Fruit fly (Drosophila melanogaster) Kc167 (cell line): ENCODE measurements around the gene CG13407.

Source experiments
- Myc ChIP-seq: fragments of >200 bp; optimal IDR thresholded peaks from 2 replicates; lab custom pipeline; 2017; ENCODE audit warnings: missing external identifiers
- Sin3A ChIP-seq: fragments of >200 bp; optimal IDR thresholded peaks from 2 replicates; lab custom pipeline; 2018; ENCODE audit warnings: missing external identifiers
- psq ChIP-seq: fragments of >200 bp; optimal IDR thresholded peaks from 2 replicates; lab custom pipeline; 2017; ENCODE audit warnings: missing external identifiers
- ttk ChIP-seq: sonication (Bioruptor generic); optimal IDR thresholded peaks from 2 replicates; lab custom pipeline; 2017; ENCODE audit warnings: missing external identifiers

DNA sequence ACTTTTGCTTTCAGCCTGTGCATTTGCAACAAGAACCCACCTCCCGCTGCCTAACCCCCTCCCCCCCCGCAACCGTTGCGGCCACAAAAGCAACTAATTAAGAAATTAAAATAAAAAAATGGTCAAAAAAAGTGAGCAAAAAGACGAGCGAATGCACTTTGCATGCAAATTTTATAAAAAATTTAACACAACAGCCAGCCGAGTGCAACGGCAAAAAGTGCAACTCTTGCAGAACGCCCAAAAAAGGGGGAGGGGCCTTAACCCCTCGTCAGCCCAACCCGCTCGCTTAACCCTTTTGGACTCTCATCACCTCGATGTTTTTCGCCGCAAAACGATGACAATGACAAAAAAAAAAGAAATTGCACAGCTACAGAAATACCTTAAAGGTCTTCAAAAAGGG is 6.3 kb upstream of the CG13407 start:
- TF ChIP-seq psq (no peak), Sin3A (lab: Kevin White, UChicago) (no peak), Myc (lab: Kevin White, UChicago) (no peak), ttk (lab: Kevin White, UChicago) (no peak)
